Worm (Caenorhabditis elegans): ENCODE data around the gene ZK637.4.

- no peak for TF ChIP-seq aha-1 (tag; optimal IDR thresholded peaks at IDR 0.05)
- no peak for TF ChIP-seq fos-1 (tag; optimal IDR thresholded peaks at IDR 0.05)
- no peak for TF ChIP-seq elt-2 (tag; optimal IDR thresholded peaks at IDR 0.05)
- TF ChIP-seq skn-1 (tag; optimal IDR thresholded peaks at IDR 0.05), result peak; percentile 85
Observed at ce11 chrIII:8923240-8923734, 29.7 kb downstream of the ZK637.4 start, which contains the start of gene glb-1.

Measured in whole organism, L1 larva.